Fruit fly (Drosophila melanogaster): ENCODE results near the gene CG15741.

CG15741 gene

dm6 chrX:11799931-11800330 lies 37.9 kb downstream of the CG15741 start:
- TF ChIP-seq Eip93F (GFP tag; optimal IDR thresholded peaks at IDR 0.05) = no peak
- no peak for TF ChIP-seq spab (GFP tag; optimal IDR thresholded peaks at IDR 0.05)
- no peak for TF ChIP-seq dac (GFP tag; optimal IDR thresholded peaks at IDR 0.05)

dm6 chrX:11798522-11798921 lies 39.3 kb downstream of the CG15741 start:
- TF ChIP-seq cyc (GFP tag; optimal IDR thresholded peaks at IDR 0.05) (no peak), salr (GFP tag; optimal IDR thresholded peaks at IDR 0.05) (no peak), CG32006 (GFP tag; optimal IDR thresholded peaks at IDR 0.05) (no peak), Eip93F (GFP tag; optimal IDR thresholded peaks at IDR 0.05) (no peak), achi (GFP tag; optimal IDR thresholded peaks at IDR 0.05) (no peak), CG4318 (GFP tag; optimal IDR thresholded peaks at IDR 0.05) (no peak), Hr38 (GFP tag; optimal IDR thresholded peaks at IDR 0.05) (no peak), Hr4 (GFP tag; optimal IDR thresholded peaks at IDR 0.05) (no peak), CG31627 (GFP tag; optimal IDR thresholded peaks at IDR 0.05) (no peak), Ets21C (GFP tag; optimal IDR thresholded peaks at IDR 0.05) (no peak), Sox102F (GFP tag; optimal IDR thresholded peaks at IDR 0.05) (no peak), fkh (GFP tag; optimal IDR thresholded peaks at IDR 0.05) (no peak), Gug (GFP tag; IDR thresholded peaks at IDR 0.05) (no peak), Sox14 (GFP tag; optimal IDR thresholded peaks at IDR 0.05) (no peak), CG8632 (GFP tag; optimal IDR thresholded peaks at IDR 0.05) (no peak), topi (GFP tag; optimal IDR thresholded peaks at IDR 0.05) (no peak), CG8119 (GFP tag; IDR thresholded peaks at IDR 0.05) (no peak)

- no peak for TF ChIP-seq OdsH (GFP tag; optimal IDR thresholded peaks at IDR 0.05)
- no peak for TF ChIP-seq achi (GFP tag; optimal IDR thresholded peaks at IDR 0.05)
- TF ChIP-seq Hr39 (GFP tag; optimal IDR thresholded peaks at IDR 0.05) = no peak
- TF ChIP-seq spab (GFP tag; optimal IDR thresholded peaks at IDR 0.05) = no peak
- no peak for TF ChIP-seq CG16779 (tag; optimal IDR thresholded peaks at IDR 0.05)
- no peak for TF ChIP-seq cyc (GFP tag; optimal IDR thresholded peaks at IDR 0.05)
- TF ChIP-seq Gug (GFP tag; IDR thresholded peaks at IDR 0.05) = no peak
- no peak for TF ChIP-seq CG6792 (GFP tag; optimal IDR thresholded peaks at IDR 0.05)
- no peak for TF ChIP-seq Hr38 (GFP tag; optimal IDR thresholded peaks at IDR 0.05)
- no peak for TF ChIP-seq Sox102F (GFP tag; optimal IDR thresholded peaks at IDR 0.05)
- TF ChIP-seq CG6276 (GFP tag; optimal IDR thresholded peaks at IDR 0.05) = no peak
- TF ChIP-seq CG8119 (GFP tag; IDR thresholded peaks at IDR 0.05) = no peak
- TF ChIP-seq CG11762 (GFP tag; optimal IDR thresholded peaks at IDR 0.05; ENCODE audit: insufficient read depth) = no peak
- no peak for TF ChIP-seq eg (GFP tag; IDR thresholded peaks at IDR 0.05)
- TF ChIP-seq fkh (GFP tag; optimal IDR thresholded peaks at IDR 0.05) = no peak
- TF ChIP-seq Met (GFP tag; optimal IDR thresholded peaks at IDR 0.05) = no peak
Measured at dm6 chrX:11796925-11797324, 40.9 kb downstream of the CG15741 start.

dm6 chrX:11793434-11793833 lies 44.4 kb downstream of the CG15741 start:
- no peak for TF ChIP-seq dac (GFP tag; optimal IDR thresholded peaks at IDR 0.05)
- TF ChIP-seq CG10631 (GFP tag; optimal IDR thresholded peaks at IDR 0.05) = no peak
- no peak for TF ChIP-seq CG8319 (GFP tag; optimal IDR thresholded peaks at IDR 0.05)
- TF ChIP-seq Eip93F (GFP tag; optimal IDR thresholded peaks at IDR 0.05) = no peak
- no peak for TF ChIP-seq Ets21C (GFP tag; optimal IDR thresholded peaks at IDR 0.05)
- no peak for TF ChIP-seq lz (GFP tag; optimal IDR thresholded peaks at IDR 0.05)
- TF ChIP-seq ss (GFP tag; optimal IDR thresholded peaks at IDR 0.05) = no peak
- TF ChIP-seq Blimp-1 (GFP tag; optimal IDR thresholded peaks at IDR 0.05) = no peak
- no peak for TF ChIP-seq Eip75B (GFP tag; optimal IDR thresholded peaks at IDR 0.05)
- TF ChIP-seq CG31627 (GFP tag; optimal IDR thresholded peaks at IDR 0.05) = no peak
- TF ChIP-seq CG8119 (GFP tag; IDR thresholded peaks at IDR 0.05) = no peak
- no peak for TF ChIP-seq OdsH (GFP tag; optimal IDR thresholded peaks at IDR 0.05)
- no peak for TF ChIP-seq Smox (GFP tag; optimal IDR thresholded peaks at IDR 0.05)
- TF ChIP-seq CG6276 (GFP tag; optimal IDR thresholded peaks at IDR 0.05) = no peak
- no peak for TF ChIP-seq CG10669 (GFP tag; optimal IDR thresholded peaks at IDR 0.05)
- TF ChIP-seq CG11902 (GFP tag; optimal IDR thresholded peaks at IDR 0.05) = no peak
- no peak for TF ChIP-seq fkh (GFP tag; optimal IDR thresholded peaks at IDR 0.05)
- no peak for TF ChIP-seq CG11294 (GFP tag; IDR thresholded peaks at IDR 0.05)

All from whole organism, prepupa.